Fruit fly (Drosophila melanogaster) whole organism, embryonic: ENCODE data around the gene Nepl3.

Source experiments
- CG11093 ChIP-seq: fragments of 200-800 bp; sonication (Bioruptor generic); IDR thresholded peaks from 3 replicates; pipeline ENCODE4 v1.3.6; 2022; ENCODE audit warnings: missing biosample characterization, missing genetic modification characterization
- CG12071 ChIP-seq: fragments of 200-800 bp; sonication (Bioruptor generic); optimal IDR thresholded peaks from 3 replicates; lab custom pipeline; 2018; ENCODE audit warnings: missing biosample characterization, mild to moderate bottlenecking, missing genetic modification characterization
- CG13287 ChIP-seq: fragments of 200-800 bp; sonication (Bioruptor generic); IDR thresholded peaks from 2 replicates; pipeline ENCODE4 v1.3.6; 2022; ENCODE audit warnings: missing biosample characterization, missing genetic modification characterization; ENCODE audit not compliant: partially characterized antibody
- CG14050 ChIP-seq: fragments of 200-800 bp; sonication (Bioruptor generic); IDR thresholded peaks from 3 replicates; pipeline ENCODE4 v1.3.6; 2022; ENCODE audit warnings: missing biosample characterization, missing genetic modification characterization
- CG14860 ChIP-seq: fragments of 200-800 bp; sonication (Bioruptor generic); IDR thresholded peaks from 3 replicates; pipeline ENCODE4 v1.3.6; 2022; ENCODE audit warnings: missing biosample characterization, missing genetic modification characterization; ENCODE audit not compliant: partially characterized antibody
- CG15269 ChIP-seq: fragments of 200-800 bp; sonication (Bioruptor generic); optimal IDR thresholded peaks from 2 replicates; lab custom pipeline; 2018; ENCODE audit warnings: missing biosample characterization, mild to moderate bottlenecking, missing genetic modification characterization, moderate library complexity
- CG17328 ChIP-seq: fragments of 200-800 bp; sonication (Bioruptor generic); IDR thresholded peaks from 2 replicates; pipeline ENCODE4 v1.3.6; 2022; ENCODE audit warnings: missing biosample characterization, missing genetic modification characterization
- CG17612 ChIP-seq: fragments of 200-800 bp; sonication (Bioruptor generic); IDR thresholded peaks from 2 replicates; pipeline ENCODE4 v1.3.6; 2022; ENCODE audit warnings: missing biosample characterization, missing genetic modification characterization
- CG2129 ChIP-seq: fragments of 200-800 bp; sonication (Bioruptor generic); IDR thresholded peaks from 2 replicates; pipeline ENCODE4 v1.3.6; 2022; ENCODE audit warnings: missing biosample characterization, missing genetic modification characterization; ENCODE audit not compliant: partially characterized antibody
- CG31388 ChIP-seq: fragments of 200-800 bp; sonication (Bioruptor generic); optimal IDR thresholded peaks from 2 replicates; lab custom pipeline; 2016; ENCODE audit warnings: missing biosample characterization, missing genetic modification characterization
- CG31441 ChIP-seq: fragments of 200-800 bp; sonication (Bioruptor generic); IDR thresholded peaks from 2 replicates; pipeline ENCODE4 v1.3.6; 2022; ENCODE audit warnings: missing biosample characterization, missing genetic modification characterization
- CG4328 ChIP-seq: fragments of 200-800 bp; sonication (Bioruptor generic); optimal IDR thresholded peaks from 3 replicates; lab custom pipeline; 2017; ENCODE audit warnings: missing biosample characterization, missing genetic modification reagents, missing genetic modification characterization
- CG8281 ChIP-seq: fragments of 200-800 bp; sonication (Bioruptor generic); optimal IDR thresholded peaks from 2 replicates; lab custom pipeline; 2018; ENCODE audit warnings: missing biosample characterization, mild to moderate bottlenecking, missing genetic modification characterization, moderate library complexity
- CG9437 ChIP-seq: fragments of 200-800 bp; sonication (Bioruptor generic); optimal IDR thresholded peaks from 2 replicates; lab custom pipeline; 2018; ENCODE audit warnings: missing biosample characterization, mild to moderate bottlenecking, missing genetic modification characterization
- Dll ChIP-seq: fragments of 200-800 bp; sonication (Bioruptor generic); IDR thresholded peaks from 4 replicates; pipeline ENCODE4 v1.3.6; 2022; ENCODE audit warnings: missing biosample characterization, missing genetic modification characterization; ENCODE audit not compliant: partially characterized antibody
- Ets65A ChIP-seq: fragments of 200-800 bp; sonication (Bioruptor generic); peaks from one replicate; lab custom pipeline; 2016; ENCODE audit warnings: missing biosample characterization, missing genetic modification characterization
- H15 ChIP-seq: fragments of 200-800 bp; sonication (Bioruptor generic); IDR thresholded peaks from 3 replicates; pipeline ENCODE4 v1.3.6; 2022; ENCODE audit warnings: missing biosample characterization, missing genetic modification characterization
- Jarid2 ChIP-seq: fragments of 200-800 bp; sonication (Bioruptor generic); optimal IDR thresholded peaks from 3 replicates; lab custom pipeline; 2017; ENCODE audit warnings: mild to moderate bottlenecking, missing biosample characterization, missing genetic modification reagents, missing genetic modification characterization
- Max ChIP-seq: fragments of 200-800 bp; sonication (Bioruptor generic); optimal IDR thresholded peaks from 2 replicates; lab custom pipeline; 2016; ENCODE audit warnings: missing biosample characterization, mild to moderate bottlenecking, missing genetic modification characterization
- Nf-YA ChIP-seq: fragments of 200-800 bp; sonication (Bioruptor generic); IDR thresholded peaks from 2 replicates; pipeline ENCODE4 v1.3.6; 2022; ENCODE audit warnings: missing biosample characterization, missing genetic modification characterization
- Pdp1 ChIP-seq, 2 experiments: fragments of 200-800 bp; sonication (Bioruptor generic); optimal IDR thresholded peaks; 3 replicates each; lab custom pipeline; 2016; ENCODE audit warnings: missing biosample characterization in 2 of 2, missing genetic modification characterization in 2 of 2, mild to moderate bottlenecking in 1 of 2, moderate library complexity in 1 of 2
- Poxn ChIP-seq: fragments of 200-800 bp; sonication (Bioruptor generic); IDR thresholded peaks from 2 replicates; pipeline ENCODE4 v1.3.6; 2022; ENCODE audit warnings: missing biosample characterization, missing genetic modification characterization
- abd-A ChIP-seq: fragments of 200-800 bp; sonication (Bioruptor generic); optimal IDR thresholded peaks from 3 replicates; lab custom pipeline; 2019; ENCODE audit warnings: missing biosample characterization, mild to moderate bottlenecking, missing genetic modification characterization, moderate library complexity
- ap ChIP-seq: fragments of 200-800 bp; sonication (Bioruptor generic); IDR thresholded peaks from 2 replicates; pipeline ENCODE4 v1.3.6; 2022; ENCODE audit warnings: missing biosample characterization, missing genetic modification characterization
- bbx ChIP-seq: fragments of 200-800 bp; sonication (Bioruptor generic); IDR thresholded peaks from 2 replicates; pipeline ENCODE4 v1.3.6; 2022; ENCODE audit warnings: missing biosample characterization, missing genetic modification characterization; ENCODE audit not compliant: partially characterized antibody
- cas ChIP-seq: fragments of 200-800 bp; sonication (Bioruptor generic); IDR thresholded peaks from 2 replicates; pipeline ENCODE4 v1.3.6; 2022; ENCODE audit warnings: missing biosample characterization, missing genetic modification characterization
- cg ChIP-seq: fragments of 200-800 bp; sonication (Bioruptor generic); optimal IDR thresholded peaks from 3 replicates; lab custom pipeline; 2019; ENCODE audit warnings: missing biosample characterization, mild to moderate bottlenecking, missing genetic modification characterization, moderate library complexity
- chn ChIP-seq: fragments of 200-800 bp; sonication (Bioruptor generic); optimal IDR thresholded peaks from 2 replicates; lab custom pipeline; 2016; ENCODE audit warnings: missing biosample characterization, missing genetic modification characterization
- dati ChIP-seq: fragments of 200-800 bp; sonication (Bioruptor generic); IDR thresholded peaks from 2 replicates; pipeline ENCODE4 v1.3.6; 2022; ENCODE audit warnings: missing biosample characterization, missing genetic modification characterization
- ham ChIP-seq: fragments of 200-800 bp; sonication (Bioruptor generic); IDR thresholded peaks from 2 replicates; pipeline ENCODE4 v1.3.6; 2022; ENCODE audit warnings: missing biosample characterization, missing genetic modification characterization
- jing ChIP-seq: fragments of 200-800 bp; sonication (Bioruptor generic); optimal IDR thresholded peaks from 2 replicates; lab custom pipeline; 2018; ENCODE audit warnings: missing biosample characterization, mild to moderate bottlenecking, missing genetic modification characterization
- lmd ChIP-seq: fragments of 200-800 bp; sonication (Bioruptor generic); IDR thresholded peaks from 2 replicates; pipeline ENCODE4 v1.3.6; 2022; ENCODE audit warnings: missing biosample characterization, missing genetic modification characterization
- maf-S ChIP-seq: fragments of 200-800 bp; sonication (Bioruptor generic); optimal IDR thresholded peaks from 2 replicates; lab custom pipeline; 2016; ENCODE audit warnings: missing biosample characterization, missing genetic modification characterization
- nom ChIP-seq: fragments of 200-800 bp; sonication (Bioruptor generic); optimal IDR thresholded peaks from 2 replicates; lab custom pipeline; 2017; ENCODE audit warnings: missing biosample characterization, missing genetic modification characterization, mild to moderate bottlenecking, moderate library complexity, missing genetic modification reagents
- psq ChIP-seq: fragments of 200-800 bp; sonication (Bioruptor generic); optimal IDR thresholded peaks from 2 replicates; lab custom pipeline; 2017; ENCODE audit warnings: missing biosample characterization, missing genetic modification characterization
- repo ChIP-seq: fragments of 200-800 bp; sonication (Bioruptor generic); optimal IDR thresholded peaks from 2 replicates; lab custom pipeline; 2016; ENCODE audit warnings: missing biosample characterization, missing genetic modification characterization
- slou ChIP-seq: fragments of 200-800 bp; sonication (Bioruptor generic); optimal IDR thresholded peaks from 3 replicates; lab custom pipeline; 2016; ENCODE audit warnings: missing biosample characterization, missing genetic modification characterization
- sna ChIP-seq: fragments of 200-800 bp; sonication (Bioruptor generic); IDR thresholded peaks from 2 replicates; pipeline ENCODE4 v1.3.6; 2022; ENCODE audit warnings: missing biosample characterization, missing genetic modification characterization; ENCODE audit not compliant: partially characterized antibody
- so ChIP-seq: fragments of 200-800 bp; sonication (Bioruptor generic); IDR thresholded peaks from 3 replicates; pipeline ENCODE4 v1.3.6; 2022; ENCODE audit warnings: missing biosample characterization, missing genetic modification characterization
- sug ChIP-seq: fragments of 200-800 bp; optimal IDR thresholded peaks from 2 replicates; lab custom pipeline; 2019; ENCODE audit warnings: missing biosample characterization, mild to moderate bottlenecking, missing genetic modification characterization, moderate library complexity
- tna ChIP-seq: fragments of 200-800 bp; sonication (Bioruptor generic); IDR thresholded peaks from 2 replicates; pipeline ENCODE4 v1.3.6; 2022; ENCODE audit warnings: missing biosample characterization, missing genetic modification characterization; ENCODE audit not compliant: partially characterized antibody
- toy ChIP-seq: fragments of 200-800 bp; sonication (Bioruptor generic); IDR thresholded peaks from 2 replicates; pipeline ENCODE4 v1.3.6; 2022; ENCODE audit warnings: missing biosample characterization, missing genetic modification characterization
- trem ChIP-seq: fragments of 200-800 bp; optimal IDR thresholded peaks from 3 replicates; lab custom pipeline; 2019; ENCODE audit warnings: missing biosample characterization, mild to moderate bottlenecking, missing genetic modification characterization, moderate library complexity
- tx ChIP-seq: fragments of 200-800 bp; sonication (Bioruptor generic); optimal IDR thresholded peaks from 2 replicates; lab custom pipeline; 2016; ENCODE audit warnings: missing biosample characterization, missing genetic modification characterization
- vvl ChIP-seq: fragments of 200-800 bp; sonication (Bioruptor generic); IDR thresholded peaks from 2 replicates; pipeline ENCODE4 v1.3.6; 2022; ENCODE audit warnings: missing biosample characterization, missing genetic modification characterization
- zen2 ChIP-seq: fragments of 200-800 bp; sonication (Bioruptor generic); IDR thresholded peaks from 3 replicates; pipeline ENCODE4 v1.3.6; 2022; ENCODE audit warnings: missing biosample characterization, missing genetic modification characterization; ENCODE audit not compliant: partially characterized antibody

Nepl3 gene

DNA sequence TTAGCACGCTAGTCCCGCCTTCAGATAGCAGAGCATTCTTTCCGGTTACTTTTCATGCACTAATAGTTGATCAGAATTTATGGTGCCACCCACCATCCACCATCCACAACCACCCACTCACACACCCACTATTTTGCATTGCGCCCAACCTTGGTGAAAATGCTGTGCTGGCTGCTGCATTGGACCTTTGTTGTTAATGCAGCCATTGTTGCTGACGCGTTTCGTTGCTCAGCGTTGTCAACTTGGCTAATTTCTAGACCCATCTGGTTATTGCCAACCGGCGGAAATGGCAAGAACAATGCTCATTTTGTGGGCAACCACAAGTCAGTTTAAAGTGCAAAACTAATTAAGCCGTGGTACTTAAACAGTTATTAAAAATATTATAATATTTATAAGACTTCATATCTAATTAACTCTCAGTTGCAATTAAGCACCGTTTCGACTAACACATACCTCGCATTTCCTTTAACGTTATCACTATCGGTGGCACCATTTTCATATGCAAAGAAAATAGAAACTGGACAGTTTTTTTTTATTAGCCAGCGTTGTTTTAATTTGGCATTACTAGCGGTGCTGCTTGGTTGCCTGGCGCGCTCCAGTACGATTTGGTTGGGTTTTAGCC lies 30.7 kb upstream of the Nepl3 start (continued):
- TF ChIP-seq Max (GFP tag; lab: Kevin White, UChicago) (no peak), Dll (GFP tag; lab: Robert Waterston, UW) (0 out of 4 replicates have a peak, but pooled peaks have one; percentile 41), CG13287 (GFP tag; lab: Robert Waterston, UW) (peak; percentile 21; the same call in 1 of the 2 replicates), tna (GFP tag; lab: Robert Waterston, UW) (peak; percentile 79), lmd (GFP tag; lab: Robert Waterston, UW) (no peak), CG14860 (peak; percentile 71), sna (GFP tag; lab: Robert Waterston, UW) (0 out of 2 replicates have a peak, but pooled peaks have one; percentile 54), abd-A (tag; lab: Kevin White, UChicago) (no peak), Ets65A (GFP tag; lab: Kevin White, UChicago) (peak; percentile 76)

DNA sequence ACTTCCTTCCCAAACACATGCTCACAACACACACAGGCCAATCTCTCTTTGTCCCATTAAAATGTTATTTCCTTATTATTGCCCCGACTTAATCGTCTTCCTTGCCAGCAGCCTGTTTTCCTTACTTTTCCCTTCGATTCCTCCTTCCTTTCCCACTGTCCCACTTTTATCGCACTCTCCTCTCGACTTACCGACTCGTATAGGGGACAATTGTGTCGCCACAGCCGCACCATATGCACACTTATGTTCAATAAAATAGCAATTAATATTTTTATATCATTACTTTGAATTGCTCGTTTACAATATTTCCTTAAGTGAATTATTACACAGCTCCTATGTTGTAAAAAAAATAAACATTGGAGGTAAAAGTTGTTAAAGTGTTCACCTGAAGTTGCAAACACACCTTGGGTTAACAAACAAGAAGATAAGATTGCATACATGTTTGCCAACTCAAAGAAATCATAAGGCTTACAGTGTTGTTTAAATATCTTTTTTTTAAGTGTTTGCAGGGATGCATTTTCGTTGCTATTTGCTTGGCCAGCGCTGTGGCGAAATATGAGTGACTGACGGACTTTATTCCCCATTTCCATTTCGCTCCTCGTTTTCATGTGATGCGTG lies 29.0 kb upstream of the Nepl3 start:
- TF ChIP-seq Pdp1 (GFP tag; optimal IDR thresholded peaks at IDR 0.05; lab: Kevin White, UChicago), result peak; percentile 66 to 67
- TF ChIP-seq CG31441 (GFP tag; lab: Robert Waterston, UW), result peak; percentile 92
- peak; percentile 52 for TF ChIP-seq CG4328 (GFP tag; lab: Kevin White, UChicago)
- TF ChIP-seq repo (GFP tag; lab: Kevin White, UChicago), result peak; percentile 54
- TF ChIP-seq Jarid2 (GFP tag; lab: Kevin White, UChicago), result peak; percentile 53
- TF ChIP-seq CG9437, result peak; percentile 76
- peak; percentile 47 for TF ChIP-seq sug (tag; lab: Kevin White, UChicago)
- TF ChIP-seq tna (GFP tag; lab: Robert Waterston, UW), result no peak
- TF ChIP-seq jing (GFP tag; lab: Kevin White, UChicago), result peak; percentile 67
- TF ChIP-seq psq (GFP tag; lab: Kevin White, UChicago), result peak; percentile 26
- TF ChIP-seq ap, result no peak
- peak; percentile 84 for TF ChIP-seq CG15269 (tag; lab: Kevin White, UChicago)
- peak; percentile 29 for TF ChIP-seq CG31388 (GFP tag; lab: Kevin White, UChicago)
- peak; percentile 26; the same call in 1 of the 3 replicates for TF ChIP-seq CG14050
- peak; percentile 56; the same call in 2 of the 3 replicates for TF ChIP-seq H15
- peak; percentile 81 for TF ChIP-seq slou (GFP tag; lab: Kevin White, UChicago)
- no peak for TF ChIP-seq cas (GFP tag; lab: Robert Waterston, UW)
- TF ChIP-seq vvl, result peak; percentile 62; the same call in 1 of the 2 replicates
- no peak for TF ChIP-seq zen2 (GFP tag; lab: Robert Waterston, UW)
- no peak for TF ChIP-seq sna (GFP tag; lab: Robert Waterston, UW)
- TF ChIP-seq chn, result peak; percentile 68
- peak; percentile 84 for TF ChIP-seq nom (GFP tag; lab: Kevin White, UChicago)
- TF ChIP-seq bbx (GFP tag; lab: Robert Waterston, UW), result no peak
- TF ChIP-seq tx (GFP tag; lab: Kevin White, UChicago), result peak; percentile 67
- TF ChIP-seq CG11093 (GFP tag; lab: Robert Waterston, UW), result 0 out of 3 replicates have a peak, but pooled peaks have one; percentile 25
- TF ChIP-seq dati (GFP tag; lab: Robert Waterston, UW), result no peak
- 0 out of 2 replicates have a peak, but pooled peaks have one; percentile 25 for TF ChIP-seq Nf-YA (GFP tag; lab: Robert Waterston, UW)
- peak; percentile 40 for TF ChIP-seq maf-S (GFP tag; lab: Kevin White, UChicago)
- TF ChIP-seq CG2129 (GFP tag; lab: Robert Waterston, UW), result no peak
- TF ChIP-seq CG12071 (GFP tag; lab: Kevin White, UChicago), result peak; percentile 75
- no peak for TF ChIP-seq cg (GFP tag; lab: Kevin White, UChicago)
- TF ChIP-seq so (GFP tag; lab: Robert Waterston, UW), result 0 out of 3 replicates have a peak, but pooled peaks have one; percentile 59
- TF ChIP-seq CG17328 (GFP tag; lab: Robert Waterston, UW), result peak; percentile 63
- TF ChIP-seq Poxn (GFP tag; lab: Robert Waterston, UW), result no peak
- TF ChIP-seq trem (tag; lab: Kevin White, UChicago), result peak; percentile 67
- TF ChIP-seq CG17612 (GFP tag; lab: Robert Waterston, UW), result no peak
- TF ChIP-seq toy (GFP tag; lab: Robert Waterston, UW), result no peak
- peak; percentile 67 for TF ChIP-seq CG8281 (tag; lab: Kevin White, UChicago)
- TF ChIP-seq ham, result no peak
